Fruit fly (Drosophila melanogaster): ENCODE data around the gene CG33234.

Gene CG33234

dm6 chr3L:2634929-2635799 lies 26.3 kb upstream of the CG33234 start (continued):
- TF ChIP-seq CG1024 (GFP tag; IDR thresholded peaks at IDR 0.05) = peak; percentile 62
- peak; percentile 47 for TF ChIP-seq TFAM (GFP tag; optimal IDR thresholded peaks at IDR 0.05)
- no peak for TF ChIP-seq Lhr (GFP tag; optimal IDR thresholded peaks at IDR 0.05)
- peak; percentile 71 for TF ChIP-seq CG4854 (GFP tag; optimal IDR thresholded peaks at IDR 0.05)
- peak; percentile 86 for TF ChIP-seq nau (GFP tag; optimal IDR thresholded peaks at IDR 0.05)
- peak; percentile 75; the same call in 2 of the 3 replicates for TF ChIP-seq CG14050 (GFP tag; IDR thresholded peaks at IDR 0.05)
- TF ChIP-seq CG33213 (GFP tag; optimal IDR thresholded peaks at IDR 0.05) = peak; percentile 88
- no peak for TF ChIP-seq kay (GFP tag; optimal IDR thresholded peaks at IDR 0.05)
- TF ChIP-seq CG31441 (GFP tag; IDR thresholded peaks at IDR 0.05) = peak; percentile 72
- peak; percentile 78 for TF ChIP-seq sug (tag; optimal IDR thresholded peaks at IDR 0.05)
- TF ChIP-seq Fer3 (tag; optimal IDR thresholded peaks at IDR 0.05) = peak; percentile 81
- TF ChIP-seq CG15073 (GFP tag; optimal IDR thresholded peaks at IDR 0.05) = no peak
- TF ChIP-seq crc (GFP tag; optimal IDR thresholded peaks at IDR 0.05) = peak; percentile 67
- TF ChIP-seq HLH54F (GFP tag; optimal IDR thresholded peaks at IDR 0.05) = peak; percentile 67
- peak; percentile 91 for TF ChIP-seq HHEX (GFP tag; optimal IDR thresholded peaks at IDR 0.05)
- peak; percentile 98 for TF ChIP-seq Med (GFP tag)
- TF ChIP-seq CG2875 (GFP tag; optimal IDR thresholded peaks at IDR 0.05) = peak; percentile 80
- peak; percentile 83 for TF ChIP-seq emc (GFP tag; optimal IDR thresholded peaks at IDR 0.05)
- peak; percentile 80 for TF ChIP-seq vnd (GFP tag; IDR thresholded peaks at IDR 0.05; ENCODE audit: partially characterized antibody)
- TF ChIP-seq CG12104 (GFP tag; optimal IDR thresholded peaks at IDR 0.05) = peak; percentile 91
- peak; percentile 94 for TF ChIP-seq CG4328 (GFP tag; optimal IDR thresholded peaks at IDR 0.05)
- peak; percentile 50; the same call in 1 of the 2 replicates for TF ChIP-seq CG42726 (GFP tag; IDR thresholded peaks at IDR 0.05; ENCODE audit: partially characterized antibody)
- TF ChIP-seq CG5180 (GFP tag; optimal IDR thresholded peaks at IDR 0.05) = peak; percentile 80
- TF ChIP-seq CG7357 (GFP tag; IDR thresholded peaks at IDR 0.05) = no peak
- no peak for TF ChIP-seq Abd-B (GFP tag; optimal IDR thresholded peaks at IDR 0.05)
- peak; percentile 53 for TF ChIP-seq Ada2b (GFP tag; IDR thresholded peaks at IDR 0.05)
- peak; percentile 83 for TF ChIP-seq Myb (GFP tag; optimal IDR thresholded peaks at IDR 0.05)
- TF ChIP-seq ara (GFP tag; IDR thresholded peaks at IDR 0.05) = peak; percentile 75
- TF ChIP-seq CG6689 (GFP tag; IDR thresholded peaks at IDR 0.05) = peak; percentile 61
- peak; percentile 52 for TF ChIP-seq ssp (GFP tag; IDR thresholded peaks at IDR 0.05)
- TF ChIP-seq Bgb (GFP tag; IDR thresholded peaks at IDR 0.05; ENCODE audit: partially characterized antibody) = peak; percentile 86
- TF ChIP-seq Bteb2 (GFP tag; optimal IDR thresholded peaks at IDR 0.05) = peak; percentile 79
- TF ChIP-seq CG18011 (GFP tag; optimal IDR thresholded peaks at IDR 0.05) = peak; percentile 63
- TF ChIP-seq CG3838 (GFP tag; optimal IDR thresholded peaks at IDR 0.05) = peak; percentile 46
- peak; percentile 66 for TF ChIP-seq mam (GFP tag; optimal IDR thresholded peaks at IDR 0.05)
- TF ChIP-seq ash1 (GFP tag; optimal IDR thresholded peaks at IDR 0.05) = peak; percentile 90
- 0 out of 2 replicates have a peak, but pooled peaks have one; percentile 14 for TF ChIP-seq CG10959 (GFP tag; IDR thresholded peaks at IDR 0.05)
- TF ChIP-seq HLH3B (GFP tag; IDR thresholded peaks at IDR 0.05) = peak; percentile 56; the same call in 1 of the 2 replicates
- peak; percentile 77 for TF ChIP-seq trem (tag; optimal IDR thresholded peaks at IDR 0.05)
- peak; percentile 52 for TF ChIP-seq sima (GFP tag; optimal IDR thresholded peaks at IDR 0.05)
- peak; percentile 71 for TF ChIP-seq CG1529 (GFP tag; optimal IDR thresholded peaks at IDR 0.05)
- peak; percentile 96 for TF ChIP-seq YL-1 (GFP tag; optimal IDR thresholded peaks at IDR 0.05)
- peak; percentile 55 for TF ChIP-seq hbn (GFP tag; IDR thresholded peaks at IDR 0.05; ENCODE audit: partially characterized antibody)
- TF ChIP-seq GATAe (GFP tag; conservative IDR thresholded peaks at IDR 0.05) = no peak
- TF ChIP-seq ttk (GFP tag; IDR thresholded peaks at IDR 0.05) = peak; percentile 80
- peak; percentile 61 for TF ChIP-seq Bdp1 (GFP tag; optimal IDR thresholded peaks at IDR 0.05)
- TF ChIP-seq tll (GFP tag; optimal IDR thresholded peaks at IDR 0.05) = no peak
- TF ChIP-seq CG17361 (GFP tag; IDR thresholded peaks at IDR 0.05) = peak; percentile 67

All from whole organism, embryonic.